Worm (Caenorhabditis elegans) whole organism, L2 larva: ENCODE data around the gene ech-2.

Experiments
- C34F6.9 ChIP-seq: fragments of 150-350 bp; optimal IDR thresholded peaks from 2 replicates; lab custom pipeline; 2014; ENCODE audit warnings: missing biosample characterization, missing genetic modification characterization
- F13H6.1 ChIP-seq: sonication (generic microtip); optimal IDR thresholded peaks from 2 replicates; lab custom pipeline; 2016; ENCODE audit warnings: missing genetic modification characterization, missing compliant biosample characterization
- R02D3.7 ChIP-seq: fragments of 150-350 bp; optimal IDR thresholded peaks from 2 replicates; lab custom pipeline; 2014; ENCODE audit warnings: missing biosample characterization, missing genetic modification characterization
- Y55F3AM.14 ChIP-seq: fragments of 200-800 bp; sonication (Bioruptor generic); optimal IDR thresholded peaks from 2 replicates; lab custom pipeline; 2018; ENCODE audit warnings: mild to moderate bottlenecking, missing genetic modification characterization, missing compliant biosample characterization
- ZK546.5 ChIP-seq: sonication (generic microtip); optimal IDR thresholded peaks from 2 replicates; lab custom pipeline; 2017; ENCODE audit warnings: missing biosample characterization, missing genetic modification characterization
- blmp-1 ChIP-seq: sonication (generic microtip); optimal IDR thresholded peaks from 2 replicates; lab custom pipeline; 2017; ENCODE audit warnings: missing genetic modification characterization, mild to moderate bottlenecking, missing compliant biosample characterization, antibody characterized with exemption, moderate library complexity; ENCODE audit not compliant: insufficient read depth
- ceh-16 ChIP-seq: fragments of 150-350 bp; optimal IDR thresholded peaks from 2 replicates; lab custom pipeline; 2014; ENCODE audit warnings: missing biosample characterization, missing genetic modification characterization
- elt-1 ChIP-seq: fragments of 150-350 bp; optimal IDR thresholded peaks from 2 replicates; lab custom pipeline; 2014; ENCODE audit warnings: missing biosample characterization, missing genetic modification characterization
- elt-3 ChIP-seq: sonication (generic microtip); optimal IDR thresholded peaks from 2 replicates; lab custom pipeline; 2017; ENCODE audit warnings: missing biosample characterization, missing genetic modification characterization
- fos-1 ChIP-seq: fragments of 150-350 bp; optimal IDR thresholded peaks from 2 replicates; lab custom pipeline; 2014; ENCODE audit warnings: missing biosample characterization, missing genetic modification characterization
- lin-11 ChIP-seq: fragments of 150-350 bp; sonication (generic microtip); optimal IDR thresholded peaks from 2 replicates; lab custom pipeline; 2014; ENCODE audit warnings: missing biosample characterization, missing genetic modification characterization, inconsistent platforms, mixed read lengths
- lin-13 ChIP-seq: fragments of 150-350 bp; optimal IDR thresholded peaks from 2 replicates; lab custom pipeline; 2014; ENCODE audit warnings: missing biosample characterization, missing genetic modification reagents, missing genetic modification characterization
- lin-39 ChIP-seq: fragments of 150-350 bp; optimal IDR thresholded peaks from 2 replicates; lab custom pipeline; 2014; ENCODE audit warnings: missing biosample characterization, missing genetic modification reagents, missing genetic modification characterization
- lsy-2 ChIP-seq, 2 experiments: fragments of 150-350 bp in 1 of 2; sonication (generic microtip) in 1 of 2; optimal IDR thresholded peaks; 2 replicates each; lab custom pipeline; 2014 to 2017; ENCODE audit warnings: missing biosample characterization in 2 of 2, missing genetic modification characterization in 2 of 2
- mab-5 ChIP-seq: fragments of 150-350 bp; optimal IDR thresholded peaks from 2 replicates; lab custom pipeline; 2014; ENCODE audit warnings: missing biosample characterization, missing genetic modification characterization
- mbf-1 ChIP-seq: sonication (generic microtip); optimal IDR thresholded peaks from 2 replicates; lab custom pipeline; 2017; ENCODE audit warnings: missing biosample characterization, missing genetic modification characterization
- mdl-1 ChIP-seq, 2 experiments: fragments of 150-350 bp in 1 of 2; sonication (generic microtip) in 1 of 2; optimal IDR thresholded peaks; 2 replicates each; lab custom pipeline; 2017; ENCODE audit warnings: missing biosample characterization in 2 of 2, missing genetic modification characterization in 2 of 2
- nhr-129 ChIP-seq: fragments of 150-350 bp; optimal IDR thresholded peaks from 2 replicates; lab custom pipeline; 2014; ENCODE audit warnings: missing biosample characterization, missing genetic modification characterization
- nhr-21 ChIP-seq: fragments of 150-350 bp; optimal IDR thresholded peaks from 2 replicates; lab custom pipeline; 2014; ENCODE audit warnings: missing biosample characterization, missing genetic modification characterization
- nhr-237 ChIP-seq: fragments of 150-350 bp; optimal IDR thresholded peaks from 2 replicates; lab custom pipeline; 2014; ENCODE audit warnings: missing biosample characterization, missing genetic modification characterization
- nhr-25 ChIP-seq: fragments of 150-350 bp; sonication (generic microtip); optimal IDR thresholded peaks from 3 replicates; lab custom pipeline; 2014; ENCODE audit warnings: missing biosample characterization, missing genetic modification characterization
- nhr-6 ChIP-seq: fragments of 150-350 bp; optimal IDR thresholded peaks from 2 replicates; lab custom pipeline; 2014; ENCODE audit warnings: missing biosample characterization, missing genetic modification characterization
- nhr-77 ChIP-seq: fragments of 150-350 bp; optimal IDR thresholded peaks from 2 replicates; lab custom pipeline; 2014; ENCODE audit warnings: missing biosample characterization, missing genetic modification characterization
- peb-1 ChIP-seq: fragments of 150-350 bp; optimal IDR thresholded peaks from 2 replicates; lab custom pipeline; 2014; ENCODE audit warnings: missing biosample characterization, missing genetic modification characterization
- sem-4 ChIP-seq: fragments of 150-350 bp; optimal IDR thresholded peaks from 2 replicates; lab custom pipeline; 2014; ENCODE audit warnings: missing biosample characterization, missing genetic modification reagents, missing genetic modification characterization
- skn-1 ChIP-seq: sonication (generic microtip); optimal IDR thresholded peaks from 2 replicates; lab custom pipeline; 2017; ENCODE audit warnings: missing biosample characterization, missing genetic modification characterization
- sma-3 ChIP-seq: sonication (generic microtip); optimal IDR thresholded peaks from 2 replicates; lab custom pipeline; 2016; ENCODE audit warnings: missing genetic modification reagents, missing genetic modification characterization, missing compliant biosample characterization
- sma-9 ChIP-seq, 2 experiments: fragments of 150-350 bp in 1 of 2; sonication (generic microtip) in 1 of 2; optimal IDR thresholded peaks; 2 replicates each; lab custom pipeline; 2014 to 2016; ENCODE audit warnings: missing genetic modification characterization in 2 of 2, mild to moderate bottlenecking in 1 of 2, missing biosample characterization in 1 of 2, missing compliant biosample characterization in 1 of 2, missing genetic modification reagents in 1 of 2, moderate library complexity in 1 of 2
- snpc-4 ChIP-seq: fragments of 150-350 bp; optimal IDR thresholded peaks from 2 replicates; lab custom pipeline; 2014; ENCODE audit warnings: missing biosample characterization, missing genetic modification characterization
- unc-39 ChIP-seq: fragments of 150-350 bp; optimal IDR thresholded peaks from 2 replicates; lab custom pipeline; 2014; ENCODE audit warnings: missing biosample characterization, missing genetic modification characterization
- unc-55 ChIP-seq: fragments of 150-350 bp; sonication (generic microtip); optimal IDR thresholded peaks from 3 replicates; lab custom pipeline; 2014; ENCODE audit warnings: missing biosample characterization, missing genetic modification reagents, missing genetic modification characterization
- zag-1 ChIP-seq: fragments of 150-350 bp; optimal IDR thresholded peaks from 2 replicates; lab custom pipeline; 2014; ENCODE audit warnings: missing biosample characterization, missing genetic modification characterization
- ztf-1 ChIP-seq: fragments of 200-800 bp; sonication (Bioruptor generic); conservative IDR thresholded peaks from 2 replicates; pipeline ENCODE4 v1.3.6; 2022; ENCODE audit warnings: missing genetic modification characterization, missing compliant biosample characterization
- ztf-4 ChIP-seq: fragments of 150-350 bp; optimal IDR thresholded peaks from 2 replicates; lab custom pipeline; 2014; ENCODE audit warnings: missing biosample characterization, missing genetic modification characterization

ech-2 gene

ce11 chrIV:11883478-11883877 lies 27.3 kb upstream of the ech-2 start:
- no peak for TF ChIP-seq sma-3 (GFP tag; lab: Kevin White, UChicago)
- TF ChIP-seq mbf-1: no peak
- peak; percentile 62 for TF ChIP-seq blmp-1
- TF ChIP-seq lin-39 (tag; lab: Kevin White, UChicago): no peak
- no peak for TF ChIP-seq nhr-129 (tag; lab: Kevin White, UChicago)
- TF ChIP-seq sma-9 (GFP tag; optimal IDR thresholded peaks at IDR 0.05; lab: Kevin White, UChicago): peak; percentile 15
- TF ChIP-seq sma-9 (tag; optimal IDR thresholded peaks at IDR 0.05; lab: Kevin White, UChicago): no peak
- peak; percentile 9 for TF ChIP-seq fos-1
- TF ChIP-seq nhr-21 (tag; lab: Kevin White, UChicago): peak; percentile 48

- peak; percentile 67 for TF ChIP-seq elt-1 (tag; lab: Kevin White, UChicago)
- peak; percentile 58 for TF ChIP-seq sma-9 (GFP tag; optimal IDR thresholded peaks at IDR 0.05; lab: Kevin White, UChicago)
- no peak for TF ChIP-seq sma-9 (tag; optimal IDR thresholded peaks at IDR 0.05; lab: Kevin White, UChicago)
- no peak for TF ChIP-seq lsy-2 (tag; optimal IDR thresholded peaks at IDR 0.05; lab: Kevin White, UChicago)
- TF ChIP-seq ceh-16: peak; percentile 73
- TF ChIP-seq, all 48 proteins: peak for 3
Observed at ce11 chrIV:11882534-11882933, 26.4 kb upstream of the ech-2 start.

DNA sequence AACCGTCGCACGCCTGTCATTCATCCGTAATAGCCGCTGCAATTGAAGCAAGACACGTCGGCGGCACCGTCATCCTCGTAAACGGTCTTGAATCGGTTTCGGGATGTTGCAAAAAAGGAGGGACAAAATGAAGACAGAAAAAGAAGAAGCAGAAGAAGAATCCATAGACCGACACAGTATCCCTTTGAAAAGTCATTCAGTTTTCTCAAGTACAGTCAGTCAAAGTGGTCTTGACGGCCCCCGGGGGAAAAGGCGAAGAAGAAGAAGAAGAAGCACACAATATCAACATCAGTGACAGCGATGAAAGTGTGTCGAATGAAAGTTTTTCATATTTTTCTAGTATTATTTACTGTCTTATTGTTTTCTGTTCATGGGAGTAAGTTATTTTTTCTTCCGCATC lies 22.1 kb upstream of the ech-2 start, which contains the start of gene cutl-27:
cutl-27 (plus strand) TSS at position 301 of the 400 bp plus-strand sequence.
- TF ChIP-seq blmp-1 (no peak), nhr-237 (no peak), nhr-77 (tag; lab: Kevin White, UChicago) (no peak), sma-9 (GFP tag; optimal IDR thresholded peaks at IDR 0.05; lab: Kevin White, UChicago) (no peak), sma-9 (tag; optimal IDR thresholded peaks at IDR 0.05; lab: Kevin White, UChicago) (no peak), elt-3 (tag; lab: Kevin White, UChicago) (no peak), unc-55 (GFP tag; lab: Kevin White, UChicago) (no peak)

ce11 chrIV:11877674-11878073 lies 21.5 kb upstream of the ech-2 start, which contains the start of gene pph-2:
Gene pph-2, minus strand, starts transcription at chrIV:11877774.
- TF ChIP-seq skn-1 (tag; lab: Kevin White, UChicago) (no peak), elt-3 (tag; lab: Kevin White, UChicago) (no peak), ZK546.5 (no peak), nhr-237 (no peak), sem-4 (tag; lab: Kevin White, UChicago) (no peak), nhr-25 (no peak), peb-1 (tag; lab: Kevin White, UChicago) (no peak), lin-13 (no peak), blmp-1 (no peak), nhr-129 (tag; lab: Kevin White, UChicago) (no peak), R02D3.7 (tag; lab: Kevin White, UChicago) (no peak), lin-11 (tag; lab: Kevin White, UChicago) (no peak), Y55F3AM.14 (GFP tag; lab: Kevin White, UChicago) (no peak), unc-39 (no peak), mab-5 (tag; lab: Kevin White, UChicago) (no peak), ztf-4 (tag; lab: Kevin White, UChicago) (no peak), mbf-1 (no peak)
- TF ChIP-seq, all 48 proteins: peak for 0

ce11 chrIV:11871898-11872297 lies 15.7 kb upstream of the ech-2 start:
- no peak for TF ChIP-seq mbf-1
- TF ChIP-seq nhr-25: no peak
- TF ChIP-seq sem-4 (tag; lab: Kevin White, UChicago): no peak
- TF ChIP-seq unc-39: no peak
- TF ChIP-seq Y55F3AM.14 (GFP tag; lab: Kevin White, UChicago): no peak
- TF ChIP-seq sma-3 (GFP tag; lab: Kevin White, UChicago): no peak
- TF ChIP-seq R02D3.7 (tag; lab: Kevin White, UChicago): no peak
- no peak for TF ChIP-seq elt-1 (tag; lab: Kevin White, UChicago)
- TF ChIP-seq ztf-1 (GFP tag; lab: Robert Waterston, UW): no peak
- TF ChIP-seq nhr-6 (tag; lab: Kevin White, UChicago): no peak
- TF ChIP-seq peb-1 (tag; lab: Kevin White, UChicago): no peak
- no peak for TF ChIP-seq nhr-237

ce11 chrIV:11871083-11871482 lies 14.9 kb upstream of the ech-2 start:
- TF ChIP-seq F13H6.1 (tag; lab: Kevin White, UChicago) (peak; percentile 8), nhr-21 (tag; lab: Kevin White, UChicago) (no peak), C34F6.9 (tag; lab: Kevin White, UChicago) (peak; percentile 65), zag-1 (peak; percentile 5), lsy-2 (tag; optimal IDR thresholded peaks at IDR 0.05; lab: Kevin White, UChicago) (peak in 1 of 2 experiments; percentile 61), ztf-4 (tag; lab: Kevin White, UChicago) (no peak), nhr-129 (tag; lab: Kevin White, UChicago) (peak; percentile 16), unc-39 (no peak), fos-1 (peak; percentile 19), ceh-16 (no peak), mdl-1 (tag; optimal IDR thresholded peaks at IDR 0.05; lab: Kevin White, UChicago) (no peak), mbf-1 (no peak), lin-11 (tag; lab: Kevin White, UChicago) (peak; percentile 37), lin-13 (peak; percentile 11), snpc-4 (peak; percentile 4), unc-55 (GFP tag; lab: Kevin White, UChicago) (peak; percentile 50)
